Fruit fly (Drosophila melanogaster) whole organism, prepupa: ENCODE results near the gene Amacr.

Experiments used
- Blimp-1 ChIP-seq: fragments of 200-800 bp; sonication (Bioruptor generic); optimal IDR thresholded peaks from 3 replicates; lab custom pipeline; 2017; ENCODE audit warnings: missing biosample characterization, missing genetic modification characterization, mild to moderate bottlenecking, moderate library complexity, missing genetic modification reagents
- CG10631 ChIP-seq: fragments of 200-800 bp; sonication (Bioruptor generic); optimal IDR thresholded peaks from 2 replicates; lab custom pipeline; 2016; ENCODE audit warnings: missing biosample characterization, missing genetic modification characterization
- CG10669 ChIP-seq: fragments of 200-800 bp; sonication (Bioruptor generic); optimal IDR thresholded peaks from 3 replicates; lab custom pipeline; 2018; ENCODE audit warnings: missing biosample characterization, mild to moderate bottlenecking, missing genetic modification characterization, moderate library complexity
- CG11294 ChIP-seq: fragments of 200-800 bp; sonication (Bioruptor generic); IDR thresholded peaks from 2 replicates; pipeline ENCODE4 v1.3.6; 2022; ENCODE audit warnings: missing biosample characterization, missing genetic modification characterization
- CG11902 ChIP-seq: fragments of 200-800 bp; sonication (Bioruptor generic); optimal IDR thresholded peaks from 3 replicates; lab custom pipeline; 2016; ENCODE audit warnings: missing biosample characterization, missing genetic modification characterization
- CG15336 ChIP-seq: fragments of 200-800 bp; sonication (Bioruptor generic); IDR thresholded peaks from 2 replicates; pipeline ENCODE4 v1.3.6; 2022; ENCODE audit warnings: missing biosample characterization, missing genetic modification characterization
- CG1621 ChIP-seq: fragments of 200-800 bp; sonication (Bioruptor generic); optimal IDR thresholded peaks from 3 replicates; lab custom pipeline; 2018; ENCODE audit warnings: missing biosample characterization, mild to moderate bottlenecking, missing genetic modification characterization
- CG16779 ChIP-seq: fragments of 200-800 bp; sonication (Bioruptor generic); optimal IDR thresholded peaks from 3 replicates; lab custom pipeline; 2017; ENCODE audit warnings: missing biosample characterization, mild to moderate bottlenecking, missing genetic modification characterization
- CG3032 ChIP-seq: fragments of 200-800 bp; optimal IDR thresholded peaks from 2 replicates; lab custom pipeline; 2019; ENCODE audit warnings: missing biosample characterization, mild to moderate bottlenecking, missing genetic modification characterization, moderate library complexity
- CG31627 ChIP-seq: fragments of 200-800 bp; sonication (Bioruptor generic); optimal IDR thresholded peaks from 3 replicates; lab custom pipeline; 2016; ENCODE audit warnings: missing biosample characterization, missing genetic modification characterization
- CG32006 ChIP-seq: fragments of 200-800 bp; sonication (Bioruptor generic); optimal IDR thresholded peaks from 3 replicates; lab custom pipeline; 2017; ENCODE audit warnings: missing biosample characterization, mild to moderate bottlenecking, missing genetic modification characterization
- CG3919 ChIP-seq: fragments of 200-800 bp; sonication (Bioruptor generic); optimal IDR thresholded peaks from 3 replicates; lab custom pipeline; 2016; ENCODE audit warnings: missing biosample characterization, missing genetic modification characterization
- CG4318 ChIP-seq: fragments of 200-800 bp; sonication (Bioruptor generic); optimal IDR thresholded peaks from 3 replicates; lab custom pipeline; 2017; ENCODE audit warnings: missing biosample characterization, mild to moderate bottlenecking, missing genetic modification characterization
- CG6163 ChIP-seq: fragments of 200-800 bp; sonication (Bioruptor generic); IDR thresholded peaks from 3 replicates; pipeline ENCODE4 v1.3.6; 2022; ENCODE audit warnings: missing biosample characterization, missing genetic modification characterization
- CG6276 ChIP-seq: fragments of 200-800 bp; sonication (Bioruptor generic); optimal IDR thresholded peaks from 2 replicates; lab custom pipeline; 2017; ENCODE audit warnings: missing biosample characterization, mild to moderate bottlenecking, missing genetic modification characterization
- CG6854 ChIP-seq: fragments of 200-800 bp; sonication (Bioruptor generic); optimal IDR thresholded peaks from 2 replicates; lab custom pipeline; 2017; ENCODE audit warnings: missing biosample characterization, mild to moderate bottlenecking, missing genetic modification characterization
- CG8119 ChIP-seq: fragments of 200-800 bp; sonication (Bioruptor generic); IDR thresholded peaks from 3 replicates; pipeline ENCODE4 v1.3.6; 2022; ENCODE audit warnings: missing biosample characterization, missing genetic modification characterization
- CG8632 ChIP-seq: fragments of 200-800 bp; sonication (Bioruptor generic); optimal IDR thresholded peaks from 3 replicates; lab custom pipeline; 2016; ENCODE audit warnings: missing biosample characterization, missing genetic modification characterization
- Eip75B ChIP-seq: fragments of 200-800 bp; sonication (Bioruptor generic); optimal IDR thresholded peaks from 3 replicates; lab custom pipeline; 2016; ENCODE audit warnings: missing biosample characterization, missing genetic modification characterization
- Eip78C ChIP-seq: fragments of 200-800 bp; sonication (Bioruptor generic); peaks from one replicate; lab custom pipeline; 2016; ENCODE audit warnings: missing biosample characterization, missing genetic modification characterization
- Eip93F ChIP-seq: fragments of 200-800 bp; sonication (Bioruptor generic); optimal IDR thresholded peaks from 2 replicates; lab custom pipeline; 2016; ENCODE audit warnings: missing biosample characterization, mild to moderate bottlenecking, missing genetic modification characterization
- Ets21C ChIP-seq: fragments of 200-800 bp; sonication (Bioruptor generic); optimal IDR thresholded peaks from 3 replicates; lab custom pipeline; 2016; ENCODE audit warnings: missing biosample characterization, missing genetic modification characterization
- Ets96B ChIP-seq: fragments of 200-800 bp; optimal IDR thresholded peaks from 2 replicates; lab custom pipeline; 2019; ENCODE audit warnings: missing biosample characterization, mild to moderate bottlenecking, missing genetic modification characterization, moderate library complexity
- Gug ChIP-seq: fragments of 200-800 bp; sonication (Bioruptor generic); IDR thresholded peaks from 2 replicates; pipeline ENCODE4 v1.3.6; 2022; ENCODE audit warnings: missing biosample characterization, missing genetic modification characterization
- Hr38 ChIP-seq: sonication (Bioruptor generic); optimal IDR thresholded peaks from 2 replicates; lab custom pipeline; 2016; ENCODE audit warnings: missing biosample characterization, missing genetic modification characterization
- Hr4 ChIP-seq: fragments of 200-800 bp; sonication (Bioruptor generic); optimal IDR thresholded peaks from 3 replicates; lab custom pipeline; 2016; ENCODE audit warnings: missing biosample characterization, missing genetic modification characterization
- Lpt ChIP-seq: fragments of 200-800 bp; sonication (Bioruptor generic); optimal IDR thresholded peaks from 3 replicates; lab custom pipeline; 2016; ENCODE audit warnings: missing biosample characterization, missing genetic modification characterization
- Met ChIP-seq: fragments of 200-800 bp; sonication (Bioruptor generic); optimal IDR thresholded peaks from 3 replicates; lab custom pipeline; 2016; ENCODE audit warnings: missing biosample characterization, missing genetic modification characterization
- OdsH ChIP-seq: fragments of 200-800 bp; sonication (Bioruptor generic); optimal IDR thresholded peaks from 3 replicates; lab custom pipeline; 2016; ENCODE audit warnings: missing biosample characterization, missing genetic modification characterization
- Smox ChIP-seq: fragments of 200-800 bp; sonication (Bioruptor generic); optimal IDR thresholded peaks from 3 replicates; lab custom pipeline; 2016; ENCODE audit warnings: missing biosample characterization, missing genetic modification characterization
- Sox102F ChIP-seq: fragments of 200-800 bp; sonication (Bioruptor generic); optimal IDR thresholded peaks from 2 replicates; lab custom pipeline; 2016; ENCODE audit warnings: missing biosample characterization, mild to moderate bottlenecking, missing genetic modification characterization
- Sox14 ChIP-seq: fragments of 200-800 bp; sonication (Bioruptor generic); optimal IDR thresholded peaks from 3 replicates; lab custom pipeline; 2016; ENCODE audit warnings: missing biosample characterization, missing genetic modification characterization
- Sox15 ChIP-seq: fragments of 200-800 bp; sonication (Bioruptor generic); optimal IDR thresholded peaks from 3 replicates; lab custom pipeline; 2016; ENCODE audit warnings: missing biosample characterization, missing genetic modification characterization
- achi ChIP-seq: fragments of 200-800 bp; sonication (Bioruptor generic); optimal IDR thresholded peaks from 3 replicates; lab custom pipeline; 2016; ENCODE audit warnings: missing biosample characterization, missing genetic modification characterization
- acj6 ChIP-seq: fragments of 200-800 bp; sonication (Bioruptor generic); optimal IDR thresholded peaks from 3 replicates; lab custom pipeline; 2016; ENCODE audit warnings: missing biosample characterization, missing genetic modification characterization
- cyc ChIP-seq: fragments of 200-800 bp; sonication (Bioruptor generic); optimal IDR thresholded peaks from 3 replicates; lab custom pipeline; 2016; ENCODE audit warnings: missing biosample characterization, missing genetic modification characterization
- dac ChIP-seq: fragments of 200-800 bp; sonication (Bioruptor generic); optimal IDR thresholded peaks from 2 replicates; lab custom pipeline; 2017; ENCODE audit warnings: missing biosample characterization, mild to moderate bottlenecking, missing genetic modification characterization
- dsx ChIP-seq: fragments of 200-800 bp; optimal IDR thresholded peaks from 3 replicates; lab custom pipeline; 2019; ENCODE audit warnings: missing biosample characterization, mild to moderate bottlenecking, missing genetic modification characterization, moderate library complexity; ENCODE audit not compliant: poor library complexity, severe bottlenecking
- eg ChIP-seq: fragments of 200-800 bp; sonication (Bioruptor generic); IDR thresholded peaks from 3 replicates; pipeline ENCODE4 v1.3.6; 2022; ENCODE audit warnings: missing biosample characterization, missing genetic modification characterization
- esn ChIP-seq: fragments of 200-800 bp; sonication (Bioruptor generic); optimal IDR thresholded peaks from 2 replicates; lab custom pipeline; 2016; ENCODE audit warnings: missing biosample characterization, mild to moderate bottlenecking, missing genetic modification characterization, moderate library complexity
- fd59A ChIP-seq: fragments of 200-800 bp; sonication (Bioruptor generic); optimal IDR thresholded peaks from 2 replicates; lab custom pipeline; 2017; ENCODE audit warnings: missing biosample characterization, mild to moderate bottlenecking, missing genetic modification characterization, missing genetic modification reagents
- fd85E ChIP-seq: fragments of 200-800 bp; sonication (Bioruptor generic); optimal IDR thresholded peaks from 3 replicates; lab custom pipeline; 2016; ENCODE audit warnings: missing biosample characterization, missing genetic modification characterization
- lz ChIP-seq: fragments of 200-800 bp; sonication (Bioruptor generic); optimal IDR thresholded peaks from 3 replicates; lab custom pipeline; 2016; ENCODE audit warnings: missing biosample characterization, missing genetic modification characterization
- net ChIP-seq: fragments of 200-800 bp; sonication (Bioruptor generic); optimal IDR thresholded peaks from 3 replicates; lab custom pipeline; 2016; ENCODE audit warnings: missing biosample characterization, missing genetic modification characterization
- pdm3 ChIP-seq: fragments of 200-800 bp; sonication (Bioruptor generic); optimal IDR thresholded peaks from 3 replicates; lab custom pipeline; 2016; ENCODE audit warnings: missing biosample characterization, missing genetic modification characterization
- salr ChIP-seq, 2 experiments: fragments of 200-800 bp; sonication (Bioruptor generic); optimal IDR thresholded peaks; 3 replicates each; lab custom pipeline; 2016 to 2018; ENCODE audit warnings: missing biosample characterization in 2 of 2, missing genetic modification characterization in 2 of 2, mild to moderate bottlenecking in 1 of 2
- ss ChIP-seq, 2 experiments: fragments of 200-800 bp; sonication (Bioruptor generic); optimal IDR thresholded peaks; 2 replicates in 1 of 2; 3 replicates in 1 of 2; lab custom pipeline; 2017 to 2018; ENCODE audit warnings: mild to moderate bottlenecking in 2 of 2, missing biosample characterization in 2 of 2, missing genetic modification characterization in 2 of 2, moderate library complexity in 1 of 2
- svp ChIP-seq: fragments of 200-800 bp; sonication (Bioruptor generic); peaks from one replicate; lab custom pipeline; 2016; ENCODE audit warnings: missing biosample characterization, missing genetic modification characterization
- topi ChIP-seq: fragments of 200-800 bp; sonication (Bioruptor generic); optimal IDR thresholded peaks from 3 replicates; lab custom pipeline; 2016; ENCODE audit warnings: missing biosample characterization, missing genetic modification characterization
- vri ChIP-seq: fragments of 200-800 bp; sonication (Bioruptor generic); optimal IDR thresholded peaks from 3 replicates; lab custom pipeline; 2016; ENCODE audit warnings: missing biosample characterization, mild to moderate bottlenecking, missing genetic modification characterization

The Amacr gene

dm6 chr2L:20720011-20720410 is 32.1 kb downstream of the Amacr start:
- TF ChIP-seq CG3919 (GFP tag; lab: Kevin White, UChicago) (no peak), acj6 (GFP tag; lab: Kevin White, UChicago) (no peak), CG6163 (no peak), CG11294 (GFP tag; lab: Robert Waterston, UW) (no peak), pdm3 (GFP tag; lab: Kevin White, UChicago) (no peak), CG16779 (tag; lab: Kevin White, UChicago) (no peak), achi (GFP tag; lab: Kevin White, UChicago) (no peak), vri (GFP tag; lab: Kevin White, UChicago) (no peak), CG4318 (no peak), Smox (GFP tag; lab: Kevin White, UChicago) (no peak), CG10669 (GFP tag; lab: Kevin White, UChicago) (no peak), CG15336 (no peak), CG6276 (GFP tag; lab: Kevin White, UChicago) (no peak), Blimp-1 (no peak), Hr4 (GFP tag; lab: Kevin White, UChicago) (no peak), Eip93F (GFP tag; lab: Kevin White, UChicago) (no peak), Hr38 (no peak)

dm6 chr2L:20716712-20717111 is 35.4 kb downstream of the Amacr start:
- TF ChIP-seq svp (GFP tag; lab: Kevin White, UChicago) (no peak), Sox15 (GFP tag; lab: Kevin White, UChicago) (no peak), acj6 (GFP tag; lab: Kevin White, UChicago) (peak; percentile 1), dac (peak; percentile 60), CG3032 (tag; lab: Kevin White, UChicago) (no peak), OdsH (GFP tag; lab: Kevin White, UChicago) (peak; percentile 37), CG3919 (GFP tag; lab: Kevin White, UChicago) (no peak), dsx (GFP tag; lab: Kevin White, UChicago) (no peak), esn (GFP tag; lab: Kevin White, UChicago) (no peak), Eip75B (no peak), Blimp-1 (no peak), Hr38 (no peak), Hr4 (GFP tag; lab: Kevin White, UChicago) (peak; percentile 75), CG31627 (GFP tag; lab: Kevin White, UChicago) (no peak), CG1621 (tag; lab: Kevin White, UChicago) (no peak), Lpt (GFP tag; lab: Kevin White, UChicago) (no peak), CG8632 (GFP tag; lab: Kevin White, UChicago) (no peak), CG15336 (peak; percentile 43), CG6276 (GFP tag; lab: Kevin White, UChicago) (peak; percentile 60), CG10631 (GFP tag; lab: Kevin White, UChicago) (peak; percentile 31), Gug (no peak), salr (GFP tag; optimal IDR thresholded peaks at IDR 0.05; lab: Kevin White, UChicago) (peak in 1 of 2 experiments; percentile 6), CG8119 (GFP tag; lab: Robert Waterston, UW) (peak; percentile 41; the same call in 2 of the 3 replicates), fd85E (GFP tag; lab: Kevin White, UChicago) (no peak), Met (GFP tag; lab: Kevin White, UChicago) (no peak), CG4318 (peak; percentile 55), CG10669 (GFP tag; lab: Kevin White, UChicago) (no peak), topi (GFP tag; lab: Kevin White, UChicago) (no peak), CG11902 (no peak), net (GFP tag; lab: Kevin White, UChicago) (no peak), Eip78C (GFP tag; lab: Kevin White, UChicago) (peak; percentile 88), lz (GFP tag; lab: Kevin White, UChicago) (no peak), ss (GFP tag; optimal IDR thresholded peaks at IDR 0.05; lab: Kevin White, UChicago) (no peak), Sox14 (GFP tag; lab: Kevin White, UChicago) (no peak), fd59A (GFP tag; lab: Kevin White, UChicago) (no peak), cyc (no peak), Smox (GFP tag; lab: Kevin White, UChicago) (no peak), CG6854 (GFP tag; lab: Kevin White, UChicago) (no peak), Ets21C (GFP tag; lab: Kevin White, UChicago) (no peak), Sox102F (GFP tag; lab: Kevin White, UChicago) (no peak), Eip93F (GFP tag; lab: Kevin White, UChicago) (no peak), Ets96B (tag; lab: Kevin White, UChicago) (peak; percentile 32), eg (0 out of 3 replicates have a peak, but pooled peaks have one; percentile 5), CG32006 (GFP tag; lab: Kevin White, UChicago) (peak; percentile 87)
